Fruit fly (Drosophila melanogaster) Kc167 (cell line): Measurements from ENCODE around the gene smash.

Source experiments
- Myc ChIP-seq: fragments of >200 bp; optimal IDR thresholded peaks from 2 replicates; lab custom pipeline; 2017; ENCODE audit warnings: missing external identifiers
- Sin3A ChIP-seq: fragments of >200 bp; optimal IDR thresholded peaks from 2 replicates; lab custom pipeline; 2018; ENCODE audit warnings: missing external identifiers
- h ChIP-seq: fragments of >200 bp; optimal IDR thresholded peaks from 3 replicates; lab custom pipeline; 2018; ENCODE audit warnings: missing external identifiers
- insv ChIP-seq: fragments of >200 bp; optimal IDR thresholded peaks from 3 replicates; lab custom pipeline; 2018; ENCODE audit warnings: missing external identifiers
- psq ChIP-seq: fragments of >200 bp; optimal IDR thresholded peaks from 2 replicates; lab custom pipeline; 2017; ENCODE audit warnings: missing external identifiers
- ttk ChIP-seq: sonication (Bioruptor generic); optimal IDR thresholded peaks from 2 replicates; lab custom pipeline; 2017; ENCODE audit warnings: missing external identifiers

DNA sequence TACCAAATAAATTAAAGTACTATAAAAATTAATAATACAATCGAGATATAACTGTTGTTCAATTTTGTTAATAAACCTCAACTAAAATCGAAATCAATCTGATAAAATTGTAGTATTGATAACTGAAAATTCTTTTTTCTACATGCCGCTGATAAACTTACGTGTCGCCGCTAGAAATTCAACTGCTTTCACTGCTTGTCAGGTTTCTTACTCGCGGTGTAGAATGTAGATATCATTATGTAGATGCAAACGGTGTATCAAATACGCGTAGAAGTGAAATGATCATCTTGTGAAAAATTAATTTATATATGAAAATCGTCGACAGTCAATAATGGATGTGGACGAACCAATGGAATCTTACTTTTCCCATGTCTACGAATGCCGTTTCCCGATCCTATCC is 45.8 kb downstream of the smash start:
- TF ChIP-seq insv (no peak), h (lab: Kevin White, UChicago) (no peak), psq (lab: Kevin White, UChicago) (no peak), Myc (lab: Kevin White, UChicago) (no peak), Sin3A (lab: Kevin White, UChicago) (no peak), ttk (lab: Kevin White, UChicago) (no peak)
